Worm (Caenorhabditis elegans) whole organism, L4 larva: ENCODE results near the gene mex-6.

Source experiments
- D1046.2 ChIP-seq: fragments of 200-800 bp; sonication (Bioruptor generic); IDR thresholded peaks from 2 replicates; pipeline ENCODE4 v1.3.6; 2022; ENCODE audit warnings: missing genetic modification characterization, missing compliant biosample characterization
- F26F4.8 ChIP-seq: fragments of 200-800 bp; sonication (Bioruptor generic); conservative IDR thresholded peaks from 2 replicates; pipeline ENCODE4 v1.3.6; 2022; ENCODE audit warnings: missing genetic modification characterization, missing compliant biosample characterization
- F37D6.2 ChIP-seq: sonication (generic microtip); optimal IDR thresholded peaks from 2 replicates; lab custom pipeline; 2016; ENCODE audit warnings: mild to moderate bottlenecking, missing genetic modification characterization, missing compliant biosample characterization
- F49E8.2 ChIP-seq: sonication (generic microtip); optimal IDR thresholded peaks from 2 replicates; lab custom pipeline; 2016; ENCODE audit warnings: missing compliant biosample characterization, mild to moderate bottlenecking, missing genetic modification characterization, borderline replicate concordance
- T20F7.1 ChIP-seq: fragments of 200-800 bp; sonication (Bioruptor generic); optimal IDR thresholded peaks from 2 replicates; lab custom pipeline; 2018; ENCODE audit warnings: mild to moderate bottlenecking, missing genetic modification characterization, missing compliant biosample characterization
- Y48G9A.11 ChIP-seq: fragments of 200-800 bp; sonication (Bioruptor generic); IDR thresholded peaks from 2 replicates; pipeline ENCODE4 v1.3.6; 2022; ENCODE audit warnings: missing genetic modification reagents, missing genetic modification characterization, missing compliant biosample characterization
- Y5F2A.4 ChIP-seq: fragments of 200-800 bp; sonication (Bioruptor generic); optimal IDR thresholded peaks from 2 replicates; lab custom pipeline; 2018; ENCODE audit warnings: mild to moderate bottlenecking, missing genetic modification characterization, missing compliant biosample characterization
- Y75B8A.6 ChIP-seq: fragments of 200-800 bp; sonication (Bioruptor generic); IDR thresholded peaks from 2 replicates; pipeline ENCODE4 v1.3.6; 2022; ENCODE audit warnings: missing genetic modification reagents, missing genetic modification characterization, missing compliant biosample characterization
- ZK337.2 ChIP-seq: fragments of 200-800 bp; sonication (Bioruptor generic); IDR thresholded peaks from 2 replicates; pipeline ENCODE4 v1.3.6; 2022; ENCODE audit warnings: missing genetic modification reagents, missing genetic modification characterization, missing compliant biosample characterization
- ZK546.5 ChIP-seq, 2 experiments: sonication (generic microtip); optimal IDR thresholded peaks; 2 replicates each; lab custom pipeline; 2017; ENCODE audit warnings: missing biosample characterization in 2 of 2, missing genetic modification characterization in 2 of 2
- ama-1 ChIP-seq: fragments of 150-350 bp; optimal IDR thresholded peaks from 2 replicates; lab custom pipeline; 2014; ENCODE audit warnings: inconsistent platforms, mixed read lengths
- attf-4 ChIP-seq: sonication (generic microtip); optimal IDR thresholded peaks from 3 replicates; lab custom pipeline; 2017; ENCODE audit warnings: missing biosample characterization, missing genetic modification characterization
- ceh-20 ChIP-seq: fragments of 200-800 bp; sonication (Bioruptor generic); IDR thresholded peaks from 2 replicates; pipeline ENCODE4 v1.3.6; 2022; ENCODE audit warnings: missing genetic modification reagents, missing genetic modification characterization, missing compliant biosample characterization
- ceh-44 ChIP-seq: fragments of 200-800 bp; sonication (Bioruptor generic); IDR thresholded peaks from 2 replicates; pipeline ENCODE4 v1.3.6; 2022; ENCODE audit warnings: missing genetic modification reagents, missing genetic modification characterization, missing compliant biosample characterization
- ceh-82 ChIP-seq: sonication (generic microtip); optimal IDR thresholded peaks from 2 replicates; lab custom pipeline; 2017; ENCODE audit warnings: missing biosample characterization, missing genetic modification characterization
- ces-1 ChIP-seq: fragments of 150-350 bp; sonication (generic microtip); optimal IDR thresholded peaks from 4 replicates; lab custom pipeline; 2014; ENCODE audit warnings: missing biosample characterization, missing genetic modification reagents, missing genetic modification characterization
- daf-12 ChIP-seq: fragments of 150-350 bp; optimal IDR thresholded peaks from 2 replicates; lab custom pipeline; 2014; ENCODE audit warnings: missing biosample characterization, missing genetic modification reagents, missing genetic modification characterization
- daf-16 ChIP-seq, 3 experiments: sonication (generic microtip); optimal IDR thresholded peaks; 2 replicates each; lab custom pipeline; 2016 to 2017; ENCODE audit warnings: missing genetic modification characterization in 3 of 3, missing genetic modification reagents in 3 of 3, mild to moderate bottlenecking in 2 of 3, missing compliant biosample characterization in 2 of 3, missing biosample characterization in 1 of 3, moderate library complexity in 1 of 3
- daf-19 ChIP-seq: fragments of 200-800 bp; sonication (Bioruptor generic); conservative IDR thresholded peaks from 2 replicates; pipeline ENCODE4 v1.3.6; 2022; ENCODE audit warnings: missing genetic modification characterization, missing compliant biosample characterization
- dmd-6 ChIP-seq: fragments of 200-800 bp; sonication (Bioruptor generic); IDR thresholded peaks from 2 replicates; pipeline ENCODE4 v1.3.6; 2022; ENCODE audit warnings: missing genetic modification reagents, missing genetic modification characterization, missing compliant biosample characterization
- dmd-8 ChIP-seq: fragments of 200-800 bp; sonication (Bioruptor generic); IDR thresholded peaks from 2 replicates; pipeline ENCODE4 v1.3.6; 2022; ENCODE audit warnings: missing genetic modification characterization, missing compliant biosample characterization
- dmd-9 ChIP-seq: fragments of 200-800 bp; sonication (Bioruptor generic); IDR thresholded peaks from 2 replicates; pipeline ENCODE4 v1.3.6; 2022; ENCODE audit warnings: missing genetic modification reagents, missing genetic modification characterization, missing compliant biosample characterization
- dve-1 ChIP-seq: sonication (generic microtip); optimal IDR thresholded peaks from 2 replicates; lab custom pipeline; 2017; ENCODE audit warnings: antibody characterized with exemption, mild to moderate bottlenecking, missing genetic modification characterization, missing compliant biosample characterization; ENCODE audit not compliant: insufficient read depth
- egl-27 ChIP-seq: sonication (generic microtip); optimal IDR thresholded peaks from 3 replicates; lab custom pipeline; 2017; ENCODE audit warnings: missing biosample characterization, missing genetic modification reagents, missing genetic modification characterization
- egl-43 ChIP-seq: fragments of 200-800 bp; sonication (Bioruptor generic); IDR thresholded peaks from 2 replicates; pipeline ENCODE4 v1.3.6; 2022; ENCODE audit warnings: missing genetic modification reagents, missing genetic modification characterization, missing compliant biosample characterization
- fos-1 ChIP-seq: fragments of 150-350 bp; optimal IDR thresholded peaks from 2 replicates; lab custom pipeline; 2014; ENCODE audit warnings: missing biosample characterization, missing genetic modification characterization
- hif-1 ChIP-seq, 2 experiments: sonication (generic microtip); optimal IDR thresholded peaks; 2 replicates each; lab custom pipeline; 2016 to 2017; ENCODE audit warnings: missing compliant biosample characterization in 2 of 2, missing genetic modification characterization in 2 of 2, missing genetic modification reagents in 2 of 2, missing genotype in 2 of 2, mild to moderate bottlenecking in 1 of 2
- hlh-11 ChIP-seq: fragments of 200-800 bp; sonication (Bioruptor generic); optimal IDR thresholded peaks from 2 replicates; lab custom pipeline; 2018; ENCODE audit warnings: mild to moderate bottlenecking, missing genetic modification characterization, missing compliant biosample characterization
- hlh-30 ChIP-seq: sonication (generic microtip); optimal IDR thresholded peaks from 2 replicates; lab custom pipeline; 2017; ENCODE audit warnings: antibody characterized with exemption, mild to moderate bottlenecking, missing genetic modification characterization, missing compliant biosample characterization; ENCODE audit not compliant: insufficient read depth
- jun-1 ChIP-seq: fragments of 150-350 bp; optimal IDR thresholded peaks from 2 replicates; lab custom pipeline; 2014; ENCODE audit warnings: missing biosample characterization, missing genetic modification reagents, missing genetic modification characterization
- lin-29 ChIP-seq: fragments of 200-800 bp; sonication (Bioruptor generic); IDR thresholded peaks from 2 replicates; pipeline ENCODE4 v1.3.6; 2022; ENCODE audit warnings: missing genetic modification reagents, missing genetic modification characterization, missing compliant biosample characterization
- lin-39 ChIP-seq: fragments of 150-350 bp; optimal IDR thresholded peaks from 2 replicates; lab custom pipeline; 2014; ENCODE audit warnings: missing biosample characterization, missing genetic modification reagents, missing genetic modification characterization
- lsy-2 ChIP-seq, 2 experiments: fragments of 150-350 bp in 1 of 2; sonication (generic microtip) in 1 of 2; optimal IDR thresholded peaks; 2 replicates each; lab custom pipeline; 2014 to 2017; ENCODE audit warnings: missing biosample characterization in 2 of 2, missing genetic modification characterization in 2 of 2
- mdt-29 ChIP-seq: fragments of 200-800 bp; sonication (Bioruptor generic); IDR thresholded peaks from 2 replicates; pipeline ENCODE4 v1.3.6; 2022; ENCODE audit warnings: missing genetic modification reagents, missing genetic modification characterization, missing compliant biosample characterization
- mxl-3 ChIP-seq: fragments of 200-800 bp; sonication (Bioruptor generic); optimal IDR thresholded peaks from 2 replicates; lab custom pipeline; 2018; ENCODE audit warnings: mild to moderate bottlenecking, missing genetic modification characterization, missing compliant biosample characterization
- nhr-102 ChIP-seq: sonication (generic microtip); optimal IDR thresholded peaks from 2 replicates; lab custom pipeline; 2016; ENCODE audit warnings: mild to moderate bottlenecking, missing genetic modification characterization, moderate library complexity, missing compliant biosample characterization
- nhr-11 ChIP-seq: fragments of 150-350 bp; optimal IDR thresholded peaks from 2 replicates; lab custom pipeline; 2014; ENCODE audit warnings: missing biosample characterization, missing genetic modification characterization
- nhr-237 ChIP-seq: sonication (generic microtip); optimal IDR thresholded peaks from 2 replicates; lab custom pipeline; 2017; ENCODE audit warnings: missing biosample characterization, missing genetic modification characterization
- nhr-28 ChIP-seq: fragments of 150-350 bp; optimal IDR thresholded peaks from 2 replicates; lab custom pipeline; 2014; ENCODE audit warnings: missing biosample characterization, missing genetic modification characterization
- nhr-48 ChIP-seq: sonication (generic microtip); optimal IDR thresholded peaks from 2 replicates; lab custom pipeline; 2016; ENCODE audit warnings: mild to moderate bottlenecking, missing genetic modification characterization, missing compliant biosample characterization
- nhr-6 ChIP-seq: fragments of 150-350 bp; optimal IDR thresholded peaks from 2 replicates; lab custom pipeline; 2014; ENCODE audit warnings: missing biosample characterization, missing genetic modification characterization
- nhr-76 ChIP-seq: fragments of 150-350 bp; optimal IDR thresholded peaks from 2 replicates; lab custom pipeline; 2014; ENCODE audit warnings: missing biosample characterization, missing genetic modification characterization
- php-3 ChIP-seq: fragments of 200-800 bp; sonication (Bioruptor generic); IDR thresholded peaks from 2 replicates; pipeline ENCODE4 v1.3.6; 2022; ENCODE audit warnings: missing genetic modification reagents, missing genetic modification characterization, missing compliant biosample characterization
- saeg-2 ChIP-seq: fragments of 200-800 bp; sonication (Bioruptor generic); IDR thresholded peaks from 2 replicates; pipeline ENCODE4 v1.3.6; 2022; ENCODE audit warnings: missing genetic modification reagents, missing genetic modification characterization, missing compliant biosample characterization
- snpc-1.2 ChIP-seq: fragments of 200-800 bp; sonication (Bioruptor generic); IDR thresholded peaks from 2 replicates; pipeline ENCODE4 v1.3.6; 2022; ENCODE audit warnings: missing genetic modification reagents, missing genetic modification characterization, missing compliant biosample characterization
- tag-97 ChIP-seq: fragments of 200-800 bp; sonication (Bioruptor generic); IDR thresholded peaks from 2 replicates; pipeline ENCODE4 v1.3.6; 2022; ENCODE audit warnings: missing genetic modification characterization, missing compliant biosample characterization
- unc-130 ChIP-seq: sonication (generic microtip); optimal IDR thresholded peaks from 2 replicates; lab custom pipeline; 2016; ENCODE audit warnings: missing genetic modification reagents, missing genetic modification characterization, missing compliant biosample characterization
- unc-62 ChIP-seq, 3 experiments: fragments of 150-350 bp in 1 of 3; sonication (generic microtip); optimal IDR thresholded peaks in 2 of 3; peaks in 1 of 3; 1 replicate in 1 of 3; 2 replicates in 2 of 3; lab custom pipeline; 2014 to 2017; ENCODE audit warnings: missing biosample characterization in 3 of 3, missing genetic modification characterization in 3 of 3, missing genetic modification reagents in 3 of 3, missing genotype in 1 of 3
- ztf-11 ChIP-seq: fragments of 150-350 bp; optimal IDR thresholded peaks from 2 replicates; lab custom pipeline; 2014; ENCODE audit warnings: missing biosample characterization, missing genetic modification characterization

mex-6 gene

DNA sequence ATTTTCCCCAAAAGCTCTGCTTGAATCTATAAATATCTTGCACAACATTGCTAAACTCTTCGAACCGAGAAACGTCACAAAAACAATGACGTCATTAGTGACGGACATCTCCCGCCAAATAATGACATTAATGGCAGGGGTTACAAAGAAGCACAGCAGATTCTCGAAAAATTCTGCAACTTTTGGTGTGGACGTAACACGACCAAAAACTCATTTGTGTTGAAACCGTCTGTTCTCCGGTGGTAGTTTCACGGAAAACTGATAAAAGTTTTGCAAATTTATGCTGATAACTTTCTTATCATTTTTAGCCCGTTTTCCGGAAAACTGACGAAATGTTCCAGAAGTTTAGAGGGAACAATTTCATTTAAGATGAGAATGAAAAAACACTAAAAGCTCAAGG, 25.4 kb upstream of the mex-6 start (continued):
- TF ChIP-seq unc-130 (GFP tag; lab: Kevin White, UChicago) (no peak), nhr-28 (tag; lab: Kevin White, UChicago) (peak; percentile 45), nhr-48 (tag; lab: Kevin White, UChicago) (no peak), nhr-11 (no peak), F49E8.2 (tag; lab: Kevin White, UChicago) (no peak), Y48G9A.11 (GFP tag; lab: Robert Waterston, UW) (no peak), lin-29 (GFP tag; lab: Robert Waterston, UW) (no peak), dmd-9 (no peak), daf-19 (GFP tag; lab: Robert Waterston, UW) (no peak), F37D6.2 (no peak), attf-4 (no peak), hlh-30 (tag; lab: Kevin White, UChicago) (no peak), lsy-2 (tag; optimal IDR thresholded peaks at IDR 0.05; lab: Kevin White, UChicago) (peak in 1 of 2 experiments; percentile 15), nhr-76 (tag; lab: Kevin White, UChicago) (no peak), nhr-237 (tag; lab: Kevin White, UChicago) (no peak), hlh-11 (tag; lab: Kevin White, UChicago) (peak; percentile 60), mxl-3 (no peak), egl-27 (no peak), F26F4.8 (GFP tag; lab: Robert Waterston, UW) (no peak), T20F7.1 (GFP tag; lab: Kevin White, UChicago) (no peak), nhr-6 (tag; lab: Kevin White, UChicago) (no peak), D1046.2 (GFP tag; lab: Robert Waterston, UW) (no peak), dmd-8 (no peak), dve-1 (tag; lab: Kevin White, UChicago) (peak; percentile 32), ces-1 (GFP tag; lab: Kevin White, UChicago) (no peak), ceh-44 (GFP tag; lab: Robert Waterston, UW) (no peak), daf-12 (no peak), snpc-1.2 (no peak), Y5F2A.4 (GFP tag; lab: Kevin White, UChicago) (no peak), php-3 (GFP tag; lab: Robert Waterston, UW) (0 out of 2 replicates have a peak, but pooled peaks have one; percentile 13), fos-1 (no peak), mdt-29 (GFP tag; lab: Robert Waterston, UW) (0 out of 2 replicates have a peak, but pooled peaks have one; percentile 25), jun-1 (tag; lab: Kevin White, UChicago) (no peak), ama-1 (no peak), ZK546.5 (tag; optimal IDR thresholded peaks at IDR 0.05; lab: Kevin White, UChicago) (no peak), nhr-102 (tag; lab: Kevin White, UChicago) (no peak), ceh-82 (tag; lab: Kevin White, UChicago) (no peak)
- TF ChIP-seq, all 104 proteins: peak for 8

DNA sequence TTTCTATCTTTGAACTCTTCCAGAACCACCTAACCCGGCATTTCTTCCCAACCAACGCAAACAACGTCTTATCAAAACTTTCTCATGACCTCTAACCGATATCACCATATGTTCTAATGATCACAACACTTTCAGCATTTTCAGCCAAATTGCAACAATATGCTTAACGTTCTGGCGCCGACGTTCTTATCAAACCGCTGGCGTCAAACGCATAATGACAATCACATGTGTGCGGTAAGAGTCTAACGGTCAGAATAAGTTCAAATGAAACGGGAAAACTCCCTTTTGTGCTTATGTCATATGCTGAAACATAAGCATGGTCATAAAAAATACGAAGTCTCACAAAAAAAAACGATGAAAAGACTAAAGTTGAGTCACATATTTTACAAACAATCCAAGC, 23.0 kb upstream of the mex-6 start:
- no peak for TF ChIP-seq ZK546.5 (tag; optimal IDR thresholded peaks at IDR 0.05; lab: Kevin White, UChicago)
- peak; percentile 86 for TF ChIP-seq nhr-48 (tag; lab: Kevin White, UChicago)
- TF ChIP-seq unc-62 (GFP tag; optimal IDR thresholded peaks at IDR 0.05 in 1 of 2; lab: Kevin White, UChicago): peak in 1 of 2 experiments; percentile 62
- TF ChIP-seq unc-62 (tag; optimal IDR thresholded peaks at IDR 0.05; lab: Kevin White, UChicago): no peak
- TF ChIP-seq ceh-20 (GFP tag; lab: Robert Waterston, UW): no peak
- TF ChIP-seq dve-1 (tag; lab: Kevin White, UChicago): peak; percentile 96
- no peak for TF ChIP-seq tag-97 (GFP tag; lab: Robert Waterston, UW)
- no peak for TF ChIP-seq F37D6.2
- TF ChIP-seq lsy-2 (tag; optimal IDR thresholded peaks at IDR 0.05; lab: Kevin White, UChicago): peak in 1 of 2 experiments; percentile 41
- no peak for TF ChIP-seq F26F4.8 (GFP tag; lab: Robert Waterston, UW)
- TF ChIP-seq dmd-9: no peak
- peak; percentile 86 for TF ChIP-seq hlh-30 (tag; lab: Kevin White, UChicago)
- no peak for TF ChIP-seq lin-39
- no peak for TF ChIP-seq ztf-11 (tag; lab: Kevin White, UChicago)
- no peak for TF ChIP-seq Y75B8A.6
- TF ChIP-seq daf-16 (GFP tag; optimal IDR thresholded peaks at IDR 0.05; lab: Kevin White, UChicago): peak in 1 of 2 experiments; percentile 49
- TF ChIP-seq daf-16 (tag; optimal IDR thresholded peaks at IDR 0.05; lab: Kevin White, UChicago): peak; percentile 96
- TF ChIP-seq saeg-2 (GFP tag; lab: Robert Waterston, UW): no peak
- peak; percentile 12 for TF ChIP-seq nhr-11
- no peak for TF ChIP-seq ZK337.2 (GFP tag; lab: Robert Waterston, UW)
- peak in 1 of 2 experiments; percentile 49 for TF ChIP-seq hif-1 (tag; optimal IDR thresholded peaks at IDR 0.05; lab: Kevin White, UChicago)
- no peak for TF ChIP-seq egl-43
- peak; percentile 93 for TF ChIP-seq mdt-29 (GFP tag; lab: Robert Waterston, UW)
- peak; percentile 98 for TF ChIP-seq dmd-6
